Worm (Caenorhabditis elegans) whole organism, L4 larva: ENCODE measurements around the gene hsp-16.2.

ENCODE experiments used
- ama-1 ChIP-seq: fragments of 150-350 bp; optimal IDR thresholded peaks from 2 replicates; lab custom pipeline; 2014; ENCODE audit warnings: inconsistent platforms, mixed read lengths
- daf-12 ChIP-seq: fragments of 150-350 bp; optimal IDR thresholded peaks from 2 replicates; lab custom pipeline; 2014; ENCODE audit warnings: missing biosample characterization, missing genetic modification reagents, missing genetic modification characterization
- dmd-6 ChIP-seq: fragments of 200-800 bp; sonication (Bioruptor generic); IDR thresholded peaks from 2 replicates; pipeline ENCODE4 v1.3.6; 2022; ENCODE audit warnings: missing genetic modification reagents, missing genetic modification characterization, missing compliant biosample characterization
- dpl-1 ChIP-seq: fragments of 150-350 bp; optimal IDR thresholded peaks from 2 replicates; lab custom pipeline; 2014; ENCODE audit warnings: missing biosample characterization, missing genetic modification reagents, missing genetic modification characterization
- egl-43 ChIP-seq: fragments of 200-800 bp; sonication (Bioruptor generic); IDR thresholded peaks from 2 replicates; pipeline ENCODE4 v1.3.6; 2022; ENCODE audit warnings: missing genetic modification reagents, missing genetic modification characterization, missing compliant biosample characterization
- fkh-10 ChIP-seq: fragments of 150-350 bp; optimal IDR thresholded peaks from 2 replicates; lab custom pipeline; 2014; ENCODE audit warnings: missing biosample characterization, missing genetic modification reagents, missing genetic modification characterization
- hif-1 ChIP-seq, 2 experiments: sonication (generic microtip); optimal IDR thresholded peaks; 2 replicates each; lab custom pipeline; 2016 to 2017; ENCODE audit warnings: missing compliant biosample characterization in 2 of 2, missing genetic modification characterization in 2 of 2, missing genetic modification reagents in 2 of 2, missing genotype in 2 of 2, mild to moderate bottlenecking in 1 of 2
- mxl-3 ChIP-seq: fragments of 200-800 bp; sonication (Bioruptor generic); optimal IDR thresholded peaks from 2 replicates; lab custom pipeline; 2018; ENCODE audit warnings: mild to moderate bottlenecking, missing genetic modification characterization, missing compliant biosample characterization
- nhr-11 ChIP-seq: fragments of 150-350 bp; optimal IDR thresholded peaks from 2 replicates; lab custom pipeline; 2014; ENCODE audit warnings: missing biosample characterization, missing genetic modification characterization
- nhr-28 ChIP-seq: fragments of 150-350 bp; optimal IDR thresholded peaks from 2 replicates; lab custom pipeline; 2014; ENCODE audit warnings: missing biosample characterization, missing genetic modification characterization
- pha-4 ChIP-seq, 2 experiments: fragments of 150-350 bp in 1 of 2; fragments of 200-800 bp in 1 of 2; sonication (Bioruptor generic) in 1 of 2; IDR thresholded peaks in 1 of 2; optimal IDR thresholded peaks in 1 of 2; 2 replicates each; pipeline versions ENCODE4 v1.3.6 to Lab custom; 2014 to 2022; ENCODE audit warnings: missing genetic modification characterization in 2 of 2, missing genetic modification reagents in 2 of 2, missing biosample characterization in 1 of 2, missing compliant biosample characterization in 1 of 2
- skn-1 ChIP-seq: fragments of 150-350 bp; optimal IDR thresholded peaks from 2 replicates; lab custom pipeline; 2014; ENCODE audit warnings: missing biosample characterization, missing genetic modification characterization
- unc-62 ChIP-seq, 3 experiments: fragments of 150-350 bp in 1 of 3; sonication (generic microtip); optimal IDR thresholded peaks in 2 of 3; peaks in 1 of 3; 1 replicate in 1 of 3; 2 replicates in 2 of 3; lab custom pipeline; 2014 to 2017; ENCODE audit warnings: missing biosample characterization in 3 of 3, missing genetic modification characterization in 3 of 3, missing genetic modification reagents in 3 of 3, missing genotype in 1 of 3
- ztf-11 ChIP-seq: fragments of 150-350 bp; optimal IDR thresholded peaks from 2 replicates; lab custom pipeline; 2014; ENCODE audit warnings: missing biosample characterization, missing genetic modification characterization

DNA sequence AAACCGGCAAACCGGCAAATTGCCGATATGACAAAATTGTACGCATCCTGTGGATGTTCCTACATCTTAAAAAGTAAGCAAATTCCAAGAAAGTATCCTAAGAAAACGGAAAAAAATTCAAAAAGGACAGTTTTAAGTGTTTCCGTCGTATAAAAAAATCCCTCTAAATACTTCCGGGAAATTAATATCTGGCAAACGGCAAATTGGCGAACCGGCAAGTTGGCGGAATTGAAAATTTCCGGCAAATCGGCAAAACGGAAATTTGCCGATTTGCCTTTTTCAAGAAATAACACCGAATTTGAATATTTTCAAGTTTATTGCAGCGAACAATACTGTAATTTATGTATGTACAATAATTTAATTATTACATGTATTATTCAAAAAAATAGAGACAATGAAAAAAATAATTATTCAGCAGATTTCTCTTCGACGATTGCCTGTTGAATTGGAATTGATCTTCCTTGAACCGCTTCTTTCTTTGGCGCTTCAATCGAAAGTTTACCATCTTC, 669 bp downstream of the hsp-16.2 start:
- TF ChIP-seq dpl-1 (no peak), unc-62 (GFP tag; optimal IDR thresholded peaks at IDR 0.05 in 1 of 2; lab: Kevin White, UChicago) (no peak), unc-62 (tag; optimal IDR thresholded peaks at IDR 0.05; lab: Kevin White, UChicago) (no peak), nhr-28 (no peak), nhr-11 (no peak), dmd-6 (GFP tag; lab: Robert Waterston, UW) (no peak), fkh-10 (GFP tag; lab: Kevin White, UChicago) (no peak), ztf-11 (no peak), hif-1 (tag; optimal IDR thresholded peaks at IDR 0.05; lab: Kevin White, UChicago) (no peak), egl-43 (no peak), mxl-3 (GFP tag; lab: Kevin White, UChicago) (no peak), skn-1 (tag; lab: Kevin White, UChicago) (no peak), pha-4 (GFP tag; IDR thresholded peaks at IDR 0.05; lab: Robert Waterston, UW) (no peak), pha-4 (tag; optimal IDR thresholded peaks at IDR 0.05; lab: Kevin White, UChicago) (peak; percentile 5), daf-12 (tag; lab: Kevin White, UChicago) (no peak), ama-1 (lab: Kevin White, UChicago) (no peak)
